Fruit fly (Drosophila melanogaster): ENCODE results near the gene SclA.

The SclA gene

DNA sequence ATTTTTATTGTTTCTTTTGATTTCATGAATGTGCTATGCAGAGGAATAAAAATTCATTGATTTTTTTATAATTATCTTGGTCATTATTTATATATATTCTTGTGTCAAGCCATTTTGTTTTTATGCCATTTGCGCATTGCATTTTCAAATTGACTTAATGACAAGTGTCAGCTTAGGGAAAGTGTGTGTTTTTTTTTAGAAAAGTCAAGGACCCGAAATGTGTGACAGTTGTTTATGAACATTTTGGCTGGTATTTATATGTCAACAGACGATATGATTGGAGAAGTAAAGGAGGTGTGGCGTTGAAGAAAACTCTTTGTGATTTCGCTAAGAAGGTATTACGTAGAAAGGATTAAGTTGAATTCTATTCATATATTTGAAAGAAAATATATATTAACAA is at the start of gene SclA, which contains the start of gene SclB:
Gene SclA (plus strand): TSS at position 301 of the 400 bp plus-strand sequence.
Gene SclB (plus strand): TSS at position 301 of the 400 bp plus-strand sequence.
- TF ChIP-seq CG17801 (GFP tag; optimal IDR thresholded peaks at IDR 0.05; ENCODE audit: partially characterized antibody), result no peak

DNA sequence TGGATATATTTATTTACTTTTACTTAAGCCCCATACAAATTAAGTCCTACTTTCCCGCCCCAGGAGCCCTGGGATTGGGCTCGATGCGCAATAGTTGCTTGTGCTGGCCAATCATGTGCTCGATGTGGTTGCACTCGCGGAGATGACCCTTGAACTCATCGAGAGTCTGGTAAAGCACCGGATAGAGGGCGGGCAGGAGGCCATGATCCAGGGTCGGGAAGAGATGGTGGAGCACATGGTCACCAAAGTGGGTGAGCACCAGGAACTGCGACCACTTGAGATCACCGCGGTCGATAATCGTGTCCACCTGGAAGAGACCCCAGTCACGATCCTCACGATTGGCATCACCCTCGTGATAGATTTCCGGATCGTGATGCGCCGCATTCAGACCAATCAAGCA is 48.9 kb upstream of the SclA start:
- no peak for TF ChIP-seq CG17801 (GFP tag; optimal IDR thresholded peaks at IDR 0.05; ENCODE audit: partially characterized antibody)

- TF ChIP-seq CG17801 (GFP tag; optimal IDR thresholded peaks at IDR 0.05; ENCODE audit: partially characterized antibody), result no peak
Measured at dm6 chr2L:16789880-16790279, 47.9 kb upstream of the SclA start.

dm6 chr2L:16790671-16791270 is 47.0 kb upstream of the SclA start, which contains the start of gene Cyt-b5-r:
Cyt-b5-r (minus strand) TSS chr2L:16790721.
- no peak for TF ChIP-seq CG17801 (GFP tag; optimal IDR thresholded peaks at IDR 0.05; ENCODE audit: partially characterized antibody)

- TF ChIP-seq CG17801 (GFP tag; optimal IDR thresholded peaks at IDR 0.05; ENCODE audit: partially characterized antibody), result no peak
Measured at dm6 chr2L:16791345-16791744, 46.4 kb upstream of the SclA start, which contains the start of gene CG17928. CG17928 (plus strand) TSS chr2L:16791568.

dm6 chr2L:16793970-16794369 is 43.8 kb upstream of the SclA start, which contains the start of gene Ugt37C2:
Ugt37C2 (plus strand) TSS chr2L:16794211.
- no peak for TF ChIP-seq CG17801 (GFP tag; optimal IDR thresholded peaks at IDR 0.05; ENCODE audit: partially characterized antibody)

DNA sequence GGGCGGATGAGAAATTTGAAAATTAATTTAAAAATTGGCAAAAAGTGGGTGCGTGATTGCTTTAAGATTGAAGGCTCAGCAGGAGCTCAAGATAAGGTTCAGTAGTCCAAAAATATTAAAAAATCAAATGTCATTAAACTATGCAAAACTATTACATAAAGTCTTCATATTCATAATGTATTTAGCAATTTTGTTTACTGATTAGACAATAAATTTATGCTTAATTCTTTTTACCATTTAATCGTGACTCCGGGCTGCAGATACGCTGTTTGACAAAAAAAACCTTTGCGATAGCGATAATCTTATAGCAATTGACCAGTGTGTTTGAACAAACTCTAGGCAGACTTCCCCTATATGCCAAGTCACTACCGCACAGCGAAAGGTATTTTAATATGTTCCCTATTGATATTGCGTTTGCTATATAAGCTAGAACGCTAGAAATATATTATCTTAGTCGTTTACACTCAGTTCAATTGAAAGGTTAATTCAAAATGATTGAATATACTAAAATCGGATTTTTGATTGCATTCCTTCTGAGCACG is 41.6 kb upstream of the SclA start, which contains the start of gene Ugt37E1:
Gene Ugt37E1 (plus strand): TSS at position 492 of the 542 bp plus-strand sequence.
- TF ChIP-seq CG17801 (GFP tag; optimal IDR thresholded peaks at IDR 0.05; ENCODE audit: partially characterized antibody), result no peak

DNA sequence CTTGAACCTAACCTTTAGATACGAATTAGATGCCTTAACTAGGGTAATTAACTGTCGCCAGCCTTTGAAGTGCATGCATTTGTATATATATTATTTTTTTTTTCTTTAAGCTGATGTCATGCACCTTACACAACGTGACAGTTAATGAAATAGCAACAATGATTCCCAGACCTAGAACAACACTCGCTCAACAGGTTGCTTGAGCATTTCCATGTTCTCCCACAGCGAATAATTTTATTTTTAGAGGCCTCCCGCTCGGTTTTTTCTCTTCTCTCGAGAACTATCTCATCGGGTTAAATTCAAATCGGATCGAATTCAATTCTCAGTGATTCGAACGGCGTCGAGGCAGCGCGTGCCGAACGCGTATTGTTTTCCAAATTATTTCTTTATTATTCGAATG is 39.1 kb upstream of the SclA start, which contains the start of gene Ugt37D1:
Gene Ugt37D1 (plus strand): TSS at position 321 of the 400 bp plus-strand sequence.
- TF ChIP-seq CG17801 (GFP tag; optimal IDR thresholded peaks at IDR 0.05; ENCODE audit: partially characterized antibody), result no peak

DNA sequence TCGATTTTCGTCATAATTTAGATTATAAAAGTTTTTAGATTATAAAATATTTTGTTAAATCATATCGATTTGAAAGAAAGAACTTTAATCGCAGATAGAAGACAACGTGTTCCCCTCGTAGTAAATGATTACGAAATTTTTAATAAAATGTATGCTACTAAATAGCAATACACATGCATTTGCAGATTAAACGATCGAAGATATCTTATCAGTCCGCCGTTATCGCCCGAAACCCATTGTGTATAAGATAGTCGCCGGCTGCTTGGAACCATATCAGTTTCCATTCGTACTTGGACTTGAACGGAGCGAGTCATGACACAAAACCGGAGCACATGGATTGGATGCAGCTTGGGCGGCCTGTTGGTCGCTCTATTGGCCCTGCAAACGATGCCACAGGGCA is 38.3 kb upstream of the SclA start:
- no peak for TF ChIP-seq CG17801 (GFP tag; optimal IDR thresholded peaks at IDR 0.05; ENCODE audit: partially characterized antibody)

DNA sequence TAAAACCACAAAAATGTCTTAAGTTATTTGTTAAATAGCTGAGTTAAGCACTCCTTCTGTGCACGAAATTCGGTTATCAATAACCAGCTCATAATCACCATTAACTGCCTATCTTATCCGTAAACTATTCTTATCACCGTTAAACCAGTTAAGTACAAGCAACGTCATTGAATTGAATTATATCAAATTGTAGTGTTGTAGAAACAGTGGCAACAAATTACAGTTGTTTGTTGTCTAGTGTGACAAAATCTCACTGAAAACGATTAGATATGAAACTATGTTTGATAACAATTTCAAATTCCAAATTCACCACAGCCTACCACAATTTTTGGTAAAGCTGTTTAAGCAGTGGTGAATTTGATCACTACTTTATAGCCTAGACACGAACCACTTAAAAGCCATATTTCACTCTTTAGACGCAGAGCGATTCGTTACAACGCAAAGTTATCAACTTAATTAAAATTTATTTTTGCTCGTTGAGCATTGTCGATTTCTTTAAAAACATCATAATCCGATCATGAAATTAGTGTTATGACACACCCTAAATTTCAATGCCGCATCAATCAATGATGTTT is 36.1 kb upstream of the SclA start:
- TF ChIP-seq CG17801 (GFP tag; optimal IDR thresholded peaks at IDR 0.05; ENCODE audit: partially characterized antibody), result no peak

DNA sequence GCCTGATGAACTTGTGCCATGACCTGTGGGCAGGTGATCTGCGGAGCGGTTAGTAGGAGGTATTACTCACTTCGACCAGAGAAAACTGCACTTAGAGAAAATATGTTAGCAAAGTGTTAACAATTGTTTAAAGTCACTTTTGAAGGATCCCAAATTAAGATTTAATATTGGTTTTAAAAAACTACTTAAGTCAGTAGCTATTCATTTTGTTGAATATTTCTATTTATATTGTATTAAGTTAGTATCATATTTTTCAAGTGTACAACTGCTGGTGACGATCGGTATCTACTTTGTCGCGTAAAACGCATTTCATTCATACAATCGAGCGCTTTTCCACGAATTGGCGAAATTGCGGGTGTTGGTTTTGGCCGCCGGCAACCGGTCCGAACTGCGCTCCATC is 34.1 kb upstream of the SclA start:
- TF ChIP-seq CG17801 (GFP tag; optimal IDR thresholded peaks at IDR 0.05; ENCODE audit: partially characterized antibody), result no peak

dm6 chr2L:16804376-16804934 is 33.3 kb upstream of the SclA start, which contains the start of gene CG13272:
CG13272 (plus strand) TSS chr2L:16804884.
- no peak for TF ChIP-seq CG17801 (GFP tag; optimal IDR thresholded peaks at IDR 0.05; ENCODE audit: partially characterized antibody)

DNA sequence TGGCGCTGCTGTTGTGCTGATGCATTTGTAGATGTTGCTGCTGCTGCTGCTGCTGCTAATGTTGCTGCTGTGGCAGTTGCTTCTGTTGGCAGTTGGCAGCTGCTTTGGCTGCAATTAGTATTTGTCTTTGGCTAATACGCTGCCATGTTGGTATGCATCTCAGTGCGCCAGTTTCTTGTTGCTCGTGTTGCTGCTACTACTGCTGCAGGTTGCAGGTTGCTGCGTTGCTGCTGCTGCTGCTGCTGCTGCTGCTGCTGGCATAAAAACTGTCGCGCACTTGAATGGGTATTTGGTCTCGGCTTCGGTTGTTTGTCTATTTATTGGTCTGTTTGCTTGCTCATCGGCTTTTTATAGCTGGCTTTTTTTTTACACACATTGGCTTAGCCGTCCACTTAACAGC is 29.0 kb upstream of the SclA start:
- TF ChIP-seq CG17801 (GFP tag; optimal IDR thresholded peaks at IDR 0.05; ENCODE audit: partially characterized antibody), result no peak

DNA sequence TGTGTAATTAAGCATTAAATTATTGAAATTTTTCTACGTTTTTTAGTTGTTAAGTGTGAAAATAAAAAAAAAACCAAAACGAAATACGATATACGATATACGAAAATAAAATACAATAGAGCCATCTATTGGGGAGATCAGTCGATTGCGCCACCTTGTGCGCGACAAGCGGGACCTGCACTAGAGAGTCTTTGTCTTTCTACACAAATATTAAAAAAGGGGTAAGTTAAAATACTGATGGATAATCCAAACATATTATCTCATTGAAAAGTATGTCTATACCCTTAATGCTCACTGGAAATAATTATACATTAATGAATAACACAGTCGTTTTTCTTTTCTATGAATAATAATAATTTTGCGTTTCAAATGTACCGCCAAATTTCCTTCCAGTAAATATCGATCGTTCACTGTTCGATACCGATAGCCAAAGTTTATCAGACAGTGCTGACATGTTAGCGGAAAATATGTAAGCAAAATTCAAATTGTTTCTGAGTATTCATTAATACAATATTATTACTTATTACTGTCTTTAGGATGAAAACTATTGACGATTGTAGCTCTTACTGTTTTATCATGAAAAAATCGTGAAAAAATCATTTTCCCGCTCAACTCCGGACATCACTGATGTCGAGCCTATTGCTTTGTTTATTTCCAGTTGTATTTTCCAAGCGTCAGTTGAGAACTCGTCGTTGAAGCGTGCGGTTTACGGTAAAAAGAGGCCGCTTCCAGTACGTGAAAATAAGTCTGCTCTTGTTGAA is 21.6 kb upstream of the SclA start, which contains the start of gene mdy:
Gene mdy (plus strand): TSS at position 672 of the 761 bp plus-strand sequence.
- peak; percentile 32 for TF ChIP-seq CG17801 (GFP tag; optimal IDR thresholded peaks at IDR 0.05; ENCODE audit: partially characterized antibody)

- no peak for TF ChIP-seq CG17801 (GFP tag; optimal IDR thresholded peaks at IDR 0.05; ENCODE audit: partially characterized antibody)
Measured at dm6 chr2L:16816750-16817087, 21.1 kb upstream of the SclA start.

Measured in ovary, adult (tissue).